Fruit fly (Drosophila melanogaster) whole organism, embryonic: Measurements from ENCODE around the gene CG12069.

ENCODE experiments used
- ATbp ChIP-seq: fragments of 200-800 bp; sonication (Bioruptor generic); optimal IDR thresholded peaks from 2 replicates; lab custom pipeline; 2017; ENCODE audit warnings: missing biosample characterization, mild to moderate bottlenecking, missing genetic modification characterization, missing genetic modification reagents
- Aef1 ChIP-seq: fragments of 200-800 bp; sonication (Bioruptor generic); IDR thresholded peaks from 3 replicates; pipeline ENCODE4 v1.3.6; 2022; ENCODE audit warnings: missing biosample characterization, missing genetic modification characterization
- B-H1 ChIP-seq: fragments of 200-800 bp; sonication (Bioruptor generic); IDR thresholded peaks from 3 replicates; pipeline ENCODE4 v1.3.6; 2022; ENCODE audit warnings: missing biosample characterization, missing genetic modification characterization
- CG10274 ChIP-seq: fragments of 200-800 bp; sonication (Bioruptor generic); optimal IDR thresholded peaks from 3 replicates; lab custom pipeline; 2017; ENCODE audit warnings: missing biosample characterization, mild to moderate bottlenecking, missing genetic modification characterization
- CG10366 ChIP-seq: fragments of 200-800 bp; sonication (Bioruptor generic); IDR thresholded peaks from 2 replicates; pipeline ENCODE4 v1.3.6; 2022; ENCODE audit warnings: missing biosample characterization, missing genetic modification characterization
- CG10959 ChIP-seq: fragments of 200-800 bp; sonication (Bioruptor generic); IDR thresholded peaks from 2 replicates; pipeline ENCODE4 v1.3.6; 2022; ENCODE audit warnings: missing biosample characterization, missing genetic modification characterization
- CG11504 ChIP-seq: fragments of 200-800 bp; sonication (Bioruptor generic); optimal IDR thresholded peaks from 3 replicates; lab custom pipeline; 2019; ENCODE audit warnings: missing biosample characterization, mild to moderate bottlenecking, missing genetic modification characterization, moderate library complexity
- CG12155 ChIP-seq: fragments of 200-800 bp; sonication (Bioruptor generic); optimal IDR thresholded peaks from 3 replicates; lab custom pipeline; 2016; ENCODE audit warnings: missing biosample characterization, missing genetic modification characterization
- CG13424 ChIP-seq: fragments of 200-800 bp; sonication (Bioruptor generic); optimal IDR thresholded peaks from 2 replicates; lab custom pipeline; 2019; ENCODE audit warnings: missing biosample characterization, mild to moderate bottlenecking, missing genetic modification characterization, moderate library complexity
- CG15011 ChIP-seq: fragments of 200-800 bp; sonication (Bioruptor generic); optimal IDR thresholded peaks from 3 replicates; lab custom pipeline; 2018; ENCODE audit warnings: missing biosample characterization, mild to moderate bottlenecking, missing genetic modification characterization
- CG15073 ChIP-seq: fragments of 200-800 bp; sonication (Bioruptor generic); optimal IDR thresholded peaks from 2 replicates; lab custom pipeline; 2016; ENCODE audit warnings: missing biosample characterization, missing genetic modification characterization
- CG17328 ChIP-seq: fragments of 200-800 bp; sonication (Bioruptor generic); IDR thresholded peaks from 2 replicates; pipeline ENCODE4 v1.3.6; 2022; ENCODE audit warnings: missing biosample characterization, missing genetic modification characterization
- CG18262 ChIP-seq: fragments of 200-800 bp; optimal IDR thresholded peaks from 3 replicates; lab custom pipeline; 2019; ENCODE audit warnings: missing biosample characterization, mild to moderate bottlenecking, missing genetic modification characterization, moderate library complexity
- CG30020 ChIP-seq: fragments of 200-800 bp; optimal IDR thresholded peaks from 2 replicates; lab custom pipeline; 2019; ENCODE audit warnings: missing biosample characterization, mild to moderate bottlenecking, missing genetic modification characterization, moderate library complexity
- CG34376 ChIP-seq: fragments of 200-800 bp; sonication (Bioruptor generic); optimal IDR thresholded peaks from 2 replicates; lab custom pipeline; 2018; ENCODE audit warnings: missing biosample characterization, mild to moderate bottlenecking, missing genetic modification characterization
- CG4404 ChIP-seq: fragments of 200-800 bp; sonication (Bioruptor generic); IDR thresholded peaks from 2 replicates; pipeline ENCODE4 v1.3.6; 2022; ENCODE audit warnings: missing biosample characterization, missing genetic modification characterization
- CG5953 ChIP-seq: fragments of 200-800 bp; sonication (Bioruptor generic); IDR thresholded peaks from 2 replicates; pipeline ENCODE4 v1.3.6; 2022; ENCODE audit warnings: missing biosample characterization, missing genetic modification characterization
- CG6175 ChIP-seq: fragments of 200-800 bp; sonication (Bioruptor generic); IDR thresholded peaks from 3 replicates; pipeline ENCODE4 v1.3.6; 2022; ENCODE audit warnings: missing biosample characterization, missing genetic modification characterization
- CG6791 ChIP-seq: fragments of 200-800 bp; sonication (Bioruptor generic); IDR thresholded peaks from 3 replicates; pipeline ENCODE4 v1.3.6; 2022; ENCODE audit warnings: missing biosample characterization, missing genetic modification characterization; ENCODE audit not compliant: partially characterized antibody
- CG7745 ChIP-seq: fragments of 200-800 bp; sonication (Bioruptor generic); optimal IDR thresholded peaks from 2 replicates; lab custom pipeline; 2018; ENCODE audit warnings: missing biosample characterization, mild to moderate bottlenecking, missing genetic modification characterization, moderate library complexity
- CG7987 ChIP-seq: fragments of 200-800 bp; sonication (Bioruptor generic); optimal IDR thresholded peaks from 2 replicates; lab custom pipeline; 2018; ENCODE audit warnings: missing biosample characterization, mild to moderate bottlenecking, missing genetic modification characterization, moderate library complexity
- CG8765 ChIP-seq: fragments of 200-800 bp; sonication (Bioruptor generic); IDR thresholded peaks from 2 replicates; pipeline ENCODE4 v1.3.6; 2022; ENCODE audit warnings: missing biosample characterization, missing genetic modification characterization
- CkIIα-i1 ChIP-seq: fragments of 200-800 bp; sonication (Bioruptor generic); IDR thresholded peaks from 2 replicates; pipeline ENCODE4 v1.3.6; 2022; ENCODE audit warnings: missing biosample characterization, missing genetic modification characterization
- GATAe ChIP-seq: fragments of 200-800 bp; sonication (Bioruptor generic); conservative IDR thresholded peaks from 2 replicates; pipeline ENCODE4 v1.3.6; 2022; ENCODE audit warnings: missing biosample characterization, missing genetic modification characterization
- Lim3 ChIP-seq: fragments of 200-800 bp; sonication (Bioruptor generic); IDR thresholded peaks from 2 replicates; pipeline ENCODE4 v1.3.6; 2022; ENCODE audit warnings: missing biosample characterization, missing genetic modification characterization
- Lpt ChIP-seq: fragments of >200 bp; optimal IDR thresholded peaks from 2 replicates; lab custom pipeline; 2018; ENCODE audit warnings: missing biosample characterization, missing genetic modification characterization
- MTF-1 ChIP-seq: fragments of 200-800 bp; sonication (Bioruptor generic); optimal IDR thresholded peaks from 2 replicates; lab custom pipeline; 2018; ENCODE audit warnings: missing biosample characterization, mild to moderate bottlenecking, missing genetic modification characterization, borderline replicate concordance
- NFAT ChIP-seq: fragments of 200-800 bp; sonication (Bioruptor generic); IDR thresholded peaks from 2 replicates; pipeline ENCODE4 v1.3.6; 2022; ENCODE audit warnings: missing biosample characterization, missing genetic modification characterization
- NK7.1 ChIP-seq: fragments of 200-800 bp; sonication (Bioruptor generic); optimal IDR thresholded peaks from 3 replicates; lab custom pipeline; 2016; ENCODE audit warnings: missing biosample characterization, missing genetic modification characterization
- Sox100B ChIP-seq: fragments of 200-800 bp; sonication (Bioruptor generic); optimal IDR thresholded peaks from 3 replicates; lab custom pipeline; 2018; ENCODE audit warnings: missing biosample characterization, mild to moderate bottlenecking, missing genetic modification characterization
- Xbp1 ChIP-seq: fragments of 200-800 bp; sonication (Bioruptor generic); optimal IDR thresholded peaks from 3 replicates; lab custom pipeline; 2016; ENCODE audit warnings: missing biosample characterization, mild to moderate bottlenecking, missing genetic modification characterization
- YL-1 ChIP-seq: fragments of 200-800 bp; sonication (Bioruptor generic); optimal IDR thresholded peaks from 3 replicates; lab custom pipeline; 2017; ENCODE audit warnings: missing biosample characterization, mild to moderate bottlenecking, missing genetic modification characterization
- ac ChIP-seq: fragments of 200-800 bp; sonication (Bioruptor generic); optimal IDR thresholded peaks from 3 replicates; lab custom pipeline; 2017; ENCODE audit warnings: missing biosample characterization, mild to moderate bottlenecking, missing genetic modification characterization
- crol ChIP-seq: fragments of 200-800 bp; sonication (Bioruptor generic); IDR thresholded peaks from 2 replicates; pipeline ENCODE4 v1.3.6; 2022; ENCODE audit warnings: missing biosample characterization, missing genetic modification characterization
- dmrt99B ChIP-seq: fragments of 200-800 bp; sonication (Bioruptor generic); optimal IDR thresholded peaks from 2 replicates; lab custom pipeline; 2018; ENCODE audit warnings: missing biosample characterization, mild to moderate bottlenecking, missing genetic modification characterization, moderate library complexity
- esg ChIP-seq: fragments of 200-800 bp; sonication (Bioruptor generic); conservative IDR thresholded peaks from 2 replicates; pipeline ENCODE4 v1.3.6; 2022; ENCODE audit warnings: missing biosample characterization, missing genetic modification characterization
- fd96Cb ChIP-seq: fragments of 200-800 bp; sonication (Bioruptor generic); optimal IDR thresholded peaks from 2 replicates; lab custom pipeline; 2018; ENCODE audit warnings: missing biosample characterization, mild to moderate bottlenecking, missing genetic modification characterization, moderate library complexity
- gce ChIP-seq: fragments of 200-800 bp; sonication (Bioruptor generic); IDR thresholded peaks from 3 replicates; pipeline ENCODE4 v1.3.6; 2022; ENCODE audit warnings: missing biosample characterization, missing genetic modification characterization
- gcm ChIP-seq: fragments of 200-800 bp; sonication (Bioruptor generic); optimal IDR thresholded peaks from 2 replicates; lab custom pipeline; 2019; ENCODE audit warnings: missing biosample characterization, mild to moderate bottlenecking, missing genetic modification characterization, moderate library complexity
- gem ChIP-seq: fragments of 200-800 bp; sonication (Bioruptor generic); optimal IDR thresholded peaks from 2 replicates; lab custom pipeline; 2019; ENCODE audit warnings: missing biosample characterization, mild to moderate bottlenecking, missing genetic modification characterization, moderate library complexity
- inv ChIP-seq: fragments of 200-800 bp; sonication (Bioruptor generic); IDR thresholded peaks from 2 replicates; pipeline ENCODE4 v1.3.6; 2022; ENCODE audit warnings: missing biosample characterization, missing genetic modification characterization; ENCODE audit not compliant: partially characterized antibody
- jumu ChIP-seq: fragments of 200-800 bp; sonication (Bioruptor generic); optimal IDR thresholded peaks from 3 replicates; lab custom pipeline; 2016; ENCODE audit warnings: missing biosample characterization, missing genetic modification characterization
- nerfin-1 ChIP-seq: fragments of 200-800 bp; sonication (Bioruptor generic); optimal IDR thresholded peaks from 3 replicates; lab custom pipeline; 2019; ENCODE audit warnings: missing biosample characterization, mild to moderate bottlenecking, missing genetic modification characterization, moderate library complexity
- nmo ChIP-seq: fragments of 200-800 bp; sonication (Bioruptor generic); optimal IDR thresholded peaks from 2 replicates; lab custom pipeline; 2018; ENCODE audit warnings: missing biosample characterization, mild to moderate bottlenecking, missing genetic modification characterization, moderate library complexity
- prd ChIP-seq, 3 experiments: fragments of >200 bp in 2 of 3; fragments of 200-800 bp in 1 of 3; sonication (Bioruptor generic) in 1 of 3; optimal IDR thresholded peaks in 2 of 3; IDR thresholded peaks in 1 of 3; 2 replicates in 2 of 3; 3 replicates in 1 of 3; pipeline versions ENCODE4 v1.3.6 to Lab custom; 2017 to 2022; ENCODE audit warnings: missing biosample characterization in 1 of 3, missing genetic modification characterization in 1 of 3
- repo ChIP-seq: fragments of 200-800 bp; sonication (Bioruptor generic); optimal IDR thresholded peaks from 2 replicates; lab custom pipeline; 2016; ENCODE audit warnings: missing biosample characterization, missing genetic modification characterization
- slbo ChIP-seq: fragments of 200-800 bp; sonication (Bioruptor generic); IDR thresholded peaks from 2 replicates; pipeline ENCODE4 v1.3.6; 2022; ENCODE audit warnings: missing biosample characterization, missing genetic modification characterization
- stwl ChIP-seq: fragments of 200-800 bp; sonication (Bioruptor generic); optimal IDR thresholded peaks from 3 replicates; lab custom pipeline; 2018; ENCODE audit warnings: missing biosample characterization, mild to moderate bottlenecking, missing genetic modification characterization, moderate library complexity
- tio ChIP-seq: fragments of 200-800 bp; sonication (Bioruptor generic); optimal IDR thresholded peaks from 2 replicates; lab custom pipeline; 2017; ENCODE audit warnings: missing biosample characterization, missing genetic modification characterization, inconsistent platforms
- vfl ChIP-seq: fragments of 200-800 bp; sonication (Bioruptor generic); optimal IDR thresholded peaks from 2 replicates; lab custom pipeline; 2016; ENCODE audit warnings: missing biosample characterization, missing genetic modification characterization
- zf30C ChIP-seq: fragments of 200-800 bp; sonication (Bioruptor generic); optimal IDR thresholded peaks from 3 replicates; lab custom pipeline; 2018; ENCODE audit warnings: missing biosample characterization, mild to moderate bottlenecking, missing genetic modification characterization

Gene CG12069

dm6 chr3R:30734576-30734975 is 39.3 kb upstream of the CG12069 start (continued):
- TF ChIP-seq zf30C (GFP tag; lab: Kevin White, UChicago) (peak; percentile 12), Lpt (GFP tag; lab: Kevin White, UChicago) (no peak), CG10959 (GFP tag; lab: Robert Waterston, UW) (peak; percentile 31; the same call in 1 of the 2 replicates), nerfin-1 (tag; lab: Kevin White, UChicago) (no peak), vfl (GFP tag; lab: Kevin White, UChicago) (no peak), prd (optimal IDR thresholded peaks at IDR 0.05; lab: Kevin White, UChicago) (no peak), prd (GFP tag; IDR thresholded peaks at IDR 0.05; lab: Robert Waterston, UW) (peak; percentile 48; the same call in 2 of the 3 replicates), tio (GFP tag; lab: Kevin White, UChicago) (no peak), inv (GFP tag; lab: Robert Waterston, UW) (no peak), CG7745 (no peak), dmrt99B (tag; lab: Kevin White, UChicago) (peak; percentile 44), CG6791 (GFP tag; lab: Robert Waterston, UW) (no peak), CG7987 (GFP tag; lab: Kevin White, UChicago) (no peak), B-H1 (GFP tag; lab: Robert Waterston, UW) (no peak), Sox100B (GFP tag; lab: Kevin White, UChicago) (peak; percentile 13), Lim3 (GFP tag; lab: Robert Waterston, UW) (no peak), YL-1 (GFP tag; lab: Kevin White, UChicago) (no peak), CG6175 (GFP tag; lab: Robert Waterston, UW) (no peak), NK7.1 (GFP tag; lab: Kevin White, UChicago) (no peak), stwl (tag; lab: Kevin White, UChicago) (no peak), CG11504 (peak; percentile 33), esg (GFP tag; lab: Robert Waterston, UW) (no peak), CG34376 (GFP tag; lab: Kevin White, UChicago) (no peak), CG8765 (GFP tag; lab: Robert Waterston, UW) (no peak), CG4404 (GFP tag; lab: Robert Waterston, UW) (no peak), slbo (GFP tag; lab: Robert Waterston, UW) (no peak), nmo (GFP tag; lab: Kevin White, UChicago) (peak; percentile 68), CG13424 (peak; percentile 26), crol (GFP tag; lab: Robert Waterston, UW) (no peak), CG5953 (no peak), CG15011 (no peak), ac (GFP tag; lab: Kevin White, UChicago) (no peak), CkIIα-i1 (GFP tag; lab: Robert Waterston, UW) (no peak), repo (no peak), GATAe (no peak), Xbp1 (GFP tag; lab: Kevin White, UChicago) (peak; percentile 32), ATbp (no peak), jumu (no peak), fd96Cb (tag; lab: Kevin White, UChicago) (peak; percentile 28), CG18262 (tag; lab: Kevin White, UChicago) (peak; percentile 75), CG17328 (GFP tag; lab: Robert Waterston, UW) (peak; percentile 57), gem (tag; lab: Kevin White, UChicago) (peak; percentile 67), MTF-1 (GFP tag; lab: Kevin White, UChicago) (no peak), CG15073 (GFP tag; lab: Kevin White, UChicago) (no peak), CG10274 (GFP tag; lab: Kevin White, UChicago) (no peak), gce (GFP tag; lab: Robert Waterston, UW) (0 out of 3 replicates have a peak, but pooled peaks have one; percentile 35), CG10366 (GFP tag; lab: Robert Waterston, UW) (peak; percentile 32; the same call in 1 of the 2 replicates), CG12155 (GFP tag; lab: Kevin White, UChicago) (no peak), NFAT (no peak), gcm (peak; percentile 2), CG30020 (no peak), Aef1 (GFP tag; lab: Robert Waterston, UW) (no peak)
